Worm (Caenorhabditis elegans): ENCODE results near the gene pqn-90.

The pqn-90 gene

ce11 chrIV:15289508-15289907 is 1.6 kb downstream of the pqn-90 start (continued):
- TF ChIP-seq efl-1 (GFP tag; optimal IDR thresholded peaks at IDR 0.05): no peak
- TF ChIP-seq rcor-1 (GFP tag; IDR thresholded peaks at IDR 0.05): no peak
- TF ChIP-seq sdz-38 (tag; optimal IDR thresholded peaks at IDR 0.05): no peak
- no peak for TF ChIP-seq ets-4 (GFP tag; optimal IDR thresholded peaks at IDR 0.05)
- TF ChIP-seq aptf-2 (GFP tag; conservative IDR thresholded peaks at IDR 0.05): no peak
- TF ChIP-seq chd-7 (tag; optimal IDR thresholded peaks at IDR 0.05): no peak
- TF ChIP-seq ztf-25 (GFP tag; IDR thresholded peaks at IDR 0.05): peak; percentile 76; the same call in 1 of the 2 replicates
- no peak for TF ChIP-seq zfh-2 (GFP tag; conservative IDR thresholded peaks at IDR 0.05)
- no peak for TF ChIP-seq unc-130 (GFP tag; optimal IDR thresholded peaks at IDR 0.05)
- TF ChIP-seq hmg-20 (GFP tag; IDR thresholded peaks at IDR 0.05): no peak
- no peak for TF ChIP-seq somi-1 (GFP tag; optimal IDR thresholded peaks at IDR 0.05)
- no peak for TF ChIP-seq ceh-40 (GFP tag; IDR thresholded peaks at IDR 0.05)
- TF ChIP-seq ceh-58 (GFP tag; IDR thresholded peaks at IDR 0.05): no peak
- no peak for TF ChIP-seq nhr-179 (tag; optimal IDR thresholded peaks at IDR 0.05)
- no peak for TF ChIP-seq nfya-1 (tag; optimal IDR thresholded peaks at IDR 0.05; ENCODE audit: borderline replicate concordance, insufficient read depth)
- TF ChIP-seq Y53F4B.3 (GFP tag; IDR thresholded peaks at IDR 0.05): 0 out of 2 replicates have a peak, but pooled peaks have one; percentile 11
- TF ChIP-seq B0019.2 (GFP tag; conservative IDR thresholded peaks at IDR 0.05): no peak
- TF ChIP-seq rec-8 (tag; optimal IDR thresholded peaks at IDR 0.05): peak; percentile 11 to 36
- peak; percentile 61 for TF ChIP-seq him-1 (tag; optimal IDR thresholded peaks at IDR 0.05)
- no peak for TF ChIP-seq C06A6.2 (GFP tag; conservative IDR thresholded peaks at IDR 0.05)
- no peak for TF ChIP-seq egl-18 (GFP tag; IDR thresholded peaks at IDR 0.05)
- no peak for TF ChIP-seq ztf-22 (GFP tag; optimal IDR thresholded peaks at IDR 0.05)
- TF ChIP-seq nhr-120 (GFP tag; IDR thresholded peaks at IDR 0.05): no peak
- no peak for TF ChIP-seq madf-8 (GFP tag; conservative IDR thresholded peaks at IDR 0.05)
- no peak for TF ChIP-seq F52B5.7 (tag; optimal IDR thresholded peaks at IDR 0.05)
- TF ChIP-seq athp-1 (tag; optimal IDR thresholded peaks at IDR 0.05): no peak
- TF ChIP-seq aptf-3 (GFP tag; IDR thresholded peaks at IDR 0.05): no peak
- no peak for TF ChIP-seq K12H6.12 (tag; optimal IDR thresholded peaks at IDR 0.05)
- no peak for TF ChIP-seq nhr-80 (tag; optimal IDR thresholded peaks at IDR 0.05)
- TF ChIP-seq F49E8.2 (tag; optimal IDR thresholded peaks at IDR 0.05; ENCODE audit: insufficient read depth): peak; percentile 8
- no peak for TF ChIP-seq ceh-91 (GFP tag; IDR thresholded peaks at IDR 0.05)
- no peak for TF ChIP-seq Y95B8A.8 (GFP tag; IDR thresholded peaks at IDR 0.05)
- no peak for TF ChIP-seq egl-44 (GFP tag; IDR thresholded peaks at IDR 0.05)
- TF ChIP-seq F10E7.11 (tag; optimal IDR thresholded peaks at IDR 0.05): no peak
- TF ChIP-seq nhr-27 (tag; optimal IDR thresholded peaks at IDR 0.05): no peak
- no peak for TF ChIP-seq nhr-90 (tag; optimal IDR thresholded peaks at IDR 0.05)
- peak; percentile 74 for TF ChIP-seq hmg-1.2 (GFP tag; IDR thresholded peaks at IDR 0.05)
- TF ChIP-seq sptf-2 (GFP tag; optimal IDR thresholded peaks at IDR 0.05): no peak
- no peak for TF ChIP-seq B0336.3 (GFP tag; IDR thresholded peaks at IDR 0.05)
- no peak for TF ChIP-seq ccch-3 (GFP tag; optimal IDR thresholded peaks at IDR 0.05)
- no peak for TF ChIP-seq sea-2 (GFP tag; IDR thresholded peaks at IDR 0.05)
- TF ChIP-seq unc-62 (GFP tag; optimal IDR thresholded peaks at IDR 0.05): no peak
- TF ChIP-seq F22D6.2 (tag; optimal IDR thresholded peaks at IDR 0.05): no peak
- TF ChIP-seq madf-10 (tag; optimal IDR thresholded peaks at IDR 0.05): no peak
- TF ChIP-seq lin-54 (GFP tag; optimal IDR thresholded peaks at IDR 0.05): no peak
- TF ChIP-seq ceh-79 (tag; optimal IDR thresholded peaks at IDR 0.05): no peak
- no peak for TF ChIP-seq madf-6 (GFP tag; IDR thresholded peaks at IDR 0.05)
- TF ChIP-seq xnd-1 (tag; optimal IDR thresholded peaks at IDR 0.05): no peak
- no peak for TF ChIP-seq F57A8.1 (GFP tag; optimal IDR thresholded peaks at IDR 0.05)
- TF ChIP-seq atf-7 (tag; optimal IDR thresholded peaks at IDR 0.05): no peak
